Worm (Caenorhabditis elegans) whole organism, L4/young adult: ENCODE results near the gene rpac-40.

Source experiments
- W03F9.2 ChIP-seq: fragments of 150-350 bp; optimal IDR thresholded peaks from 2 replicates; lab custom pipeline; 2014; ENCODE audit warnings: missing biosample characterization, missing genetic modification characterization
- dao-5 ChIP-seq: sonication (generic microtip); optimal IDR thresholded peaks from 2 replicates; lab custom pipeline; 2016; ENCODE audit warnings: missing genotype, missing genetic modification characterization, moderate library complexity, missing compliant biosample characterization
- him-1 ChIP-seq: sonication (generic microtip); optimal IDR thresholded peaks from 2 replicates; lab custom pipeline; 2016; ENCODE audit warnings: missing genotype, missing genetic modification reagents, missing genetic modification characterization, missing compliant biosample characterization

ce11 chrV:4185885-4186284, 13.4 kb upstream of the rpac-40 start:
- TF ChIP-seq dao-5 = no peak
- no peak for TF ChIP-seq W03F9.2 (tag; lab: Kevin White, UChicago)
- TF ChIP-seq him-1 (tag; lab: Kevin White, UChicago) = no peak
